Fruit fly (Drosophila melanogaster) whole organism, embryonic: ENCODE measurements around the gene brv3.

Experiments used
- Ada2b ChIP-seq: fragments of 200-800 bp; sonication (Bioruptor generic); IDR thresholded peaks from 2 replicates; pipeline ENCODE4 v1.3.6; 2022; ENCODE audit warnings: missing biosample characterization, missing genetic modification characterization
- Adf1 ChIP-seq: fragments of 200-800 bp; sonication (Bioruptor generic); IDR thresholded peaks from 2 replicates; pipeline ENCODE4 v1.3.6; 2022; ENCODE audit warnings: missing biosample characterization, missing genetic modification characterization
- Aef1 ChIP-seq: fragments of 200-800 bp; sonication (Bioruptor generic); IDR thresholded peaks from 3 replicates; pipeline ENCODE4 v1.3.6; 2022; ENCODE audit warnings: missing biosample characterization, missing genetic modification characterization
- Asciz ChIP-seq: fragments of 200-800 bp; sonication (Bioruptor generic); optimal IDR thresholded peaks from 2 replicates; lab custom pipeline; 2017; ENCODE audit warnings: missing biosample characterization, mild to moderate bottlenecking, missing genetic modification characterization, missing genetic modification reagents
- Atf6 ChIP-seq: fragments of 200-800 bp; sonication (Bioruptor generic); IDR thresholded peaks from 2 replicates; pipeline ENCODE4 v1.3.6; 2022; ENCODE audit warnings: missing biosample characterization, missing genetic modification characterization
- Awh ChIP-seq: fragments of 200-800 bp; sonication (Bioruptor generic); IDR thresholded peaks from 2 replicates; pipeline ENCODE4, ENCODE4 v1.3.6; 2022; ENCODE audit warnings: missing biosample characterization, missing genetic modification characterization
- CG11504 ChIP-seq: fragments of 200-800 bp; sonication (Bioruptor generic); optimal IDR thresholded peaks from 3 replicates; lab custom pipeline; 2019; ENCODE audit warnings: missing biosample characterization, mild to moderate bottlenecking, missing genetic modification characterization, moderate library complexity
- CG12104 ChIP-seq: fragments of 200-800 bp; sonication (Bioruptor generic); optimal IDR thresholded peaks from 3 replicates; lab custom pipeline; 2016; ENCODE audit warnings: missing biosample characterization, missing genetic modification characterization
- CG12155 ChIP-seq: fragments of 200-800 bp; sonication (Bioruptor generic); optimal IDR thresholded peaks from 3 replicates; lab custom pipeline; 2016; ENCODE audit warnings: missing biosample characterization, missing genetic modification characterization
- CG12299 ChIP-seq: fragments of 200-800 bp; sonication (Bioruptor generic); optimal IDR thresholded peaks from 2 replicates; lab custom pipeline; 2018; ENCODE audit warnings: missing biosample characterization, mild to moderate bottlenecking, missing genetic modification characterization
- CG15514 ChIP-seq: fragments of 200-800 bp; sonication (Bioruptor generic); optimal IDR thresholded peaks from 3 replicates; lab custom pipeline; 2017; ENCODE audit warnings: missing biosample characterization, missing genetic modification characterization, mild to moderate bottlenecking, moderate library complexity, missing genetic modification reagents
- CG17802 ChIP-seq: fragments of 200-800 bp; sonication (Bioruptor generic); optimal IDR thresholded peaks from 2 replicates; lab custom pipeline; 2018; ENCODE audit warnings: missing biosample characterization, mild to moderate bottlenecking, missing genetic modification characterization, moderate library complexity
- CG2120 ChIP-seq: fragments of 200-800 bp; sonication (Bioruptor generic); optimal IDR thresholded peaks from 3 replicates; lab custom pipeline; 2016; ENCODE audit warnings: missing biosample characterization, missing genetic modification characterization
- CG2889 ChIP-seq: fragments of 200-800 bp; sonication (Bioruptor generic); IDR thresholded peaks from 3 replicates; pipeline ENCODE4 v1.3.6; 2022; ENCODE audit warnings: missing biosample characterization, missing genetic modification characterization
- CG6689 ChIP-seq: fragments of 200-800 bp; sonication (Bioruptor generic); IDR thresholded peaks from 2 replicates; pipeline ENCODE4 v1.3.6; 2022; ENCODE audit warnings: missing biosample characterization, missing genetic modification characterization
- CG7556 ChIP-seq: fragments of 200-800 bp; sonication (Bioruptor generic); optimal IDR thresholded peaks from 2 replicates; lab custom pipeline; 2017; ENCODE audit warnings: missing biosample characterization, mild to moderate bottlenecking, missing genetic modification characterization
- CG9215 ChIP-seq: fragments of 200-800 bp; sonication (Bioruptor generic); IDR thresholded peaks from 2 replicates; pipeline ENCODE4 v1.3.6; 2022; ENCODE audit warnings: missing biosample characterization, missing genetic modification characterization
- Dfd ChIP-seq, 2 experiments: fragments of >200 bp; optimal IDR thresholded peaks; 2 replicates each; lab custom pipeline; 2017; ENCODE audit warnings: missing biosample characterization in 2 of 2, missing genetic modification characterization in 2 of 2
- H2.0 ChIP-seq: fragments of 200-800 bp; sonication (Bioruptor generic); IDR thresholded peaks from 2 replicates; pipeline ENCODE4 v1.3.6; 2022; ENCODE audit warnings: missing biosample characterization, missing genetic modification characterization
- Hr51 ChIP-seq, 2 experiments: fragments of 200-800 bp; sonication (Bioruptor generic); optimal IDR thresholded peaks; 2 replicates in 1 of 2; 3 replicates in 1 of 2; lab custom pipeline; 2016 to 2018; ENCODE audit warnings: missing biosample characterization in 2 of 2, missing genetic modification characterization in 2 of 2, mild to moderate bottlenecking in 1 of 2, moderate library complexity in 1 of 2
- Hsf ChIP-seq: fragments of 200-800 bp; sonication (Bioruptor generic); optimal IDR thresholded peaks from 3 replicates; lab custom pipeline; 2016; ENCODE audit warnings: missing biosample characterization, missing genetic modification characterization
- MBD-R2 ChIP-seq: fragments of 200-800 bp; sonication (Bioruptor generic); IDR thresholded peaks from 2 replicates; pipeline ENCODE4 v1.3.6; 2022; ENCODE audit warnings: missing biosample characterization, missing genetic modification characterization
- Myb ChIP-seq: fragments of 200-800 bp; sonication (Bioruptor generic); optimal IDR thresholded peaks from 2 replicates; lab custom pipeline; 2016; ENCODE audit warnings: missing biosample characterization, missing genetic modification characterization
- NfI ChIP-seq: fragments of 200-800 bp; sonication (Bioruptor generic); optimal IDR thresholded peaks from 3 replicates; lab custom pipeline; 2018; ENCODE audit warnings: missing biosample characterization, mild to moderate bottlenecking, missing genetic modification characterization, moderate library complexity
- Pdp1 ChIP-seq, 2 experiments: fragments of 200-800 bp; sonication (Bioruptor generic); optimal IDR thresholded peaks; 3 replicates each; lab custom pipeline; 2016; ENCODE audit warnings: missing biosample characterization in 2 of 2, missing genetic modification characterization in 2 of 2, mild to moderate bottlenecking in 1 of 2, moderate library complexity in 1 of 2
- Sry-δ ChIP-seq: fragments of 200-800 bp; sonication (Bioruptor generic); optimal IDR thresholded peaks from 2 replicates; lab custom pipeline; 2016; ENCODE audit warnings: missing biosample characterization, missing genetic modification characterization
- disco-r ChIP-seq: fragments of 200-800 bp; sonication (Bioruptor generic); optimal IDR thresholded peaks from 2 replicates; lab custom pipeline; 2016; ENCODE audit warnings: missing biosample characterization, missing genetic modification characterization
- gcm ChIP-seq: fragments of 200-800 bp; sonication (Bioruptor generic); optimal IDR thresholded peaks from 2 replicates; lab custom pipeline; 2019; ENCODE audit warnings: missing biosample characterization, mild to moderate bottlenecking, missing genetic modification characterization, moderate library complexity
- grau ChIP-seq: fragments of 200-800 bp; optimal IDR thresholded peaks from 3 replicates; lab custom pipeline; 2019; ENCODE audit warnings: missing biosample characterization, mild to moderate bottlenecking, missing genetic modification characterization, moderate library complexity
- gsb-n ChIP-seq: fragments of 200-800 bp; sonication (Bioruptor generic); optimal IDR thresholded peaks from 3 replicates; lab custom pipeline; 2018; ENCODE audit warnings: missing biosample characterization, mild to moderate bottlenecking, missing genetic modification characterization
- hth ChIP-seq: fragments of >200 bp; optimal IDR thresholded peaks from 2 replicates; lab custom pipeline; 2017; ENCODE audit warnings: inconsistent platforms
- inv ChIP-seq: fragments of 200-800 bp; sonication (Bioruptor generic); IDR thresholded peaks from 2 replicates; pipeline ENCODE4 v1.3.6; 2022; ENCODE audit warnings: missing biosample characterization, missing genetic modification characterization; ENCODE audit not compliant: partially characterized antibody
- ken ChIP-seq: fragments of 200-800 bp; sonication (Bioruptor generic); IDR thresholded peaks from 3 replicates; pipeline ENCODE4 v1.3.6; 2022; ENCODE audit warnings: missing biosample characterization, missing genetic modification characterization
- lab ChIP-seq: fragments of 200-800 bp; sonication (Bioruptor generic); optimal IDR thresholded peaks from 3 replicates; lab custom pipeline; 2017; ENCODE audit warnings: missing biosample characterization, missing genetic modification characterization, mild to moderate bottlenecking, moderate library complexity, missing genetic modification reagents
- mld ChIP-seq: fragments of 200-800 bp; sonication (Bioruptor generic); IDR thresholded peaks from 3 replicates; pipeline ENCODE4 v1.3.6; 2022; ENCODE audit warnings: missing biosample characterization, missing genetic modification characterization; ENCODE audit not compliant: partially characterized antibody
- onecut ChIP-seq: fragments of 200-800 bp; sonication (Bioruptor generic); IDR thresholded peaks from 2 replicates; pipeline ENCODE4 v1.3.6; 2022; ENCODE audit warnings: missing biosample characterization, missing genetic modification characterization
- otp ChIP-seq: fragments of 200-800 bp; sonication (Bioruptor generic); IDR thresholded peaks from 3 replicates; pipeline ENCODE4, ENCODE4 v1.3.6; 2022; ENCODE audit warnings: missing biosample characterization, missing genetic modification characterization
- pum ChIP-seq: fragments of 200-800 bp; sonication (Bioruptor generic); optimal IDR thresholded peaks from 2 replicates; lab custom pipeline; 2016; ENCODE audit warnings: missing biosample characterization, missing genetic modification characterization
- pzg ChIP-seq: fragments of 200-800 bp; sonication (Bioruptor generic); optimal IDR thresholded peaks from 3 replicates; lab custom pipeline; 2018; ENCODE audit warnings: missing biosample characterization, mild to moderate bottlenecking, missing genetic modification characterization, moderate library complexity
- row ChIP-seq: fragments of 200-800 bp; sonication (Bioruptor generic); IDR thresholded peaks from 3 replicates; pipeline ENCODE4 v1.3.6; 2022; ENCODE audit warnings: missing biosample characterization, missing genetic modification characterization
- salm ChIP-seq: fragments of 200-800 bp; sonication (Bioruptor generic); optimal IDR thresholded peaks from 2 replicates; lab custom pipeline; 2018; ENCODE audit warnings: missing biosample characterization, mild to moderate bottlenecking, missing genetic modification characterization
- scrt ChIP-seq: fragments of 200-800 bp; sonication (Bioruptor generic); optimal IDR thresholded peaks from 2 replicates; lab custom pipeline; 2018; ENCODE audit warnings: missing biosample characterization, mild to moderate bottlenecking, missing genetic modification characterization, moderate library complexity
- sens ChIP-seq: fragments of 200-800 bp; sonication (Bioruptor generic); peaks from one replicate; lab custom pipeline; 2016; ENCODE audit warnings: missing biosample characterization, missing genetic modification characterization
- sima ChIP-seq: fragments of 200-800 bp; sonication (Bioruptor generic); optimal IDR thresholded peaks from 2 replicates; lab custom pipeline; 2016; ENCODE audit warnings: missing biosample characterization, missing genetic modification characterization
- slbo ChIP-seq: fragments of 200-800 bp; sonication (Bioruptor generic); IDR thresholded peaks from 2 replicates; pipeline ENCODE4 v1.3.6; 2022; ENCODE audit warnings: missing biosample characterization, missing genetic modification characterization
- ssp ChIP-seq: fragments of 200-800 bp; sonication (Bioruptor generic); IDR thresholded peaks from 2 replicates; pipeline ENCODE4 v1.3.6; 2022; ENCODE audit warnings: missing biosample characterization, missing genetic modification characterization
- stc ChIP-seq: fragments of 200-800 bp; sonication (Bioruptor generic); IDR thresholded peaks from 2 replicates; pipeline ENCODE4 v1.3.6; 2022; ENCODE audit warnings: missing biosample characterization, missing genetic modification characterization
- tgo ChIP-seq: fragments of 200-800 bp; sonication (Bioruptor generic); IDR thresholded peaks from 3 replicates; pipeline ENCODE4 v1.3.6; 2022; ENCODE audit warnings: missing biosample characterization, missing genetic modification characterization
- tna ChIP-seq: fragments of 200-800 bp; sonication (Bioruptor generic); IDR thresholded peaks from 2 replicates; pipeline ENCODE4 v1.3.6; 2022; ENCODE audit warnings: missing biosample characterization, missing genetic modification characterization; ENCODE audit not compliant: partially characterized antibody
- tx ChIP-seq: fragments of 200-800 bp; sonication (Bioruptor generic); optimal IDR thresholded peaks from 2 replicates; lab custom pipeline; 2016; ENCODE audit warnings: missing biosample characterization, missing genetic modification characterization
- vfl ChIP-seq: fragments of 200-800 bp; sonication (Bioruptor generic); optimal IDR thresholded peaks from 2 replicates; lab custom pipeline; 2016; ENCODE audit warnings: missing biosample characterization, missing genetic modification characterization
- z ChIP-seq: fragments of 200-800 bp; sonication (Bioruptor generic); IDR thresholded peaks from 3 replicates; pipeline ENCODE4 v1.3.6; 2022; ENCODE audit warnings: missing biosample characterization, missing genetic modification characterization

brv3 gene

dm6 chrX:2638646-2639045 is 14.3 kb upstream of the brv3 start (continued):
- TF ChIP-seq z (GFP tag; lab: Robert Waterston, UW), result no peak
- no peak for TF ChIP-seq CG7556
- peak; percentile 61 for TF ChIP-seq CG2120 (GFP tag; lab: Kevin White, UChicago)
- TF ChIP-seq tx (GFP tag; lab: Kevin White, UChicago), result no peak
- TF ChIP-seq Sry-δ (GFP tag; lab: Kevin White, UChicago), result no peak
- TF ChIP-seq Asciz, result no peak
- no peak for TF ChIP-seq pum (GFP tag; lab: Kevin White, UChicago)
- TF ChIP-seq CG17802 (tag; lab: Kevin White, UChicago), result no peak
- TF ChIP-seq Myb, result no peak
- TF ChIP-seq Hr51 (GFP tag; optimal IDR thresholded peaks at IDR 0.05; lab: Kevin White, UChicago), result peak in 1 of 2 experiments; percentile 10
- no peak for TF ChIP-seq sima (GFP tag; lab: Kevin White, UChicago)
- TF ChIP-seq Aef1 (GFP tag; lab: Robert Waterston, UW), result peak; percentile 23; the same call in 1 of the 3 replicates
- TF ChIP-seq Pdp1 (GFP tag; optimal IDR thresholded peaks at IDR 0.05; lab: Kevin White, UChicago), result no peak
- TF ChIP-seq salm (tag; lab: Kevin White, UChicago), result no peak
- TF ChIP-seq gsb-n (tag; lab: Kevin White, UChicago), result no peak
- 0 out of 3 replicates have a peak, but pooled peaks have one; percentile 11 for TF ChIP-seq CG2889
- TF ChIP-seq ssp (GFP tag; lab: Robert Waterston, UW), result no peak
- TF ChIP-seq scrt, result no peak
- TF ChIP-seq Awh (GFP tag; lab: Robert Waterston, UW), result no peak
- no peak for TF ChIP-seq stc (GFP tag; lab: Robert Waterston, UW)
- no peak for TF ChIP-seq NfI (GFP tag; lab: Kevin White, UChicago)
- TF ChIP-seq tna (GFP tag; lab: Robert Waterston, UW), result no peak
- TF ChIP-seq Adf1 (GFP tag; lab: Robert Waterston, UW), result no peak
- peak; percentile 52 for TF ChIP-seq row (GFP tag; lab: Robert Waterston, UW)
- TF ChIP-seq pzg (GFP tag; lab: Kevin White, UChicago), result no peak
- TF ChIP-seq ken, result no peak
- TF ChIP-seq CG11504 (tag; lab: Kevin White, UChicago), result peak; percentile 13
- no peak for TF ChIP-seq MBD-R2 (GFP tag; lab: Robert Waterston, UW)
- no peak for TF ChIP-seq mld
- peak; percentile 3 for TF ChIP-seq CG12155
- 0 out of 2 replicates have a peak, but pooled peaks have one; percentile 19 for TF ChIP-seq CG6689 (GFP tag; lab: Robert Waterston, UW)
- peak; percentile 1 for TF ChIP-seq grau (tag; lab: Kevin White, UChicago)
- peak; percentile 49 for TF ChIP-seq lab (GFP tag; lab: Kevin White, UChicago)
- peak; percentile 24; the same call in 1 of the 2 replicates for TF ChIP-seq Atf6 (GFP tag; lab: Robert Waterston, UW)
- no peak for TF ChIP-seq Hsf
- no peak for TF ChIP-seq otp (GFP tag; lab: Robert Waterston, UW)
- TF ChIP-seq tgo, result peak; percentile 37; the same call in 1 of the 3 replicates
- no peak for TF ChIP-seq inv
- TF ChIP-seq Ada2b (GFP tag; lab: Robert Waterston, UW), result no peak
- TF ChIP-seq H2.0 (GFP tag; lab: Robert Waterston, UW), result no peak
- TF ChIP-seq Dfd (GFP tag; optimal IDR thresholded peaks at IDR 0.05; lab: Kevin White, UChicago), result no peak
- no peak for TF ChIP-seq CG12299 (tag; lab: Kevin White, UChicago)
- peak; percentile 58; the same call in 1 of the 2 replicates for TF ChIP-seq slbo (GFP tag; lab: Robert Waterston, UW)
- TF ChIP-seq disco-r, result no peak
- peak; percentile 15 for TF ChIP-seq sens (GFP tag; lab: Kevin White, UChicago)
- TF ChIP-seq CG9215, result no peak; the same call in 1 of the 2 replicates
- TF ChIP-seq onecut (GFP tag; lab: Robert Waterston, UW), result no peak
- no peak for TF ChIP-seq CG12104 (GFP tag; lab: Kevin White, UChicago)
- TF ChIP-seq hth (lab: Kevin White, UChicago), result no peak
- TF ChIP-seq gcm (GFP tag; lab: Kevin White, UChicago), result no peak
- TF ChIP-seq CG15514 (GFP tag; lab: Kevin White, UChicago), result no peak
- no peak for TF ChIP-seq vfl (GFP tag; lab: Kevin White, UChicago)
